Fruit fly (Drosophila melanogaster) whole organism, pupa: ENCODE data around the gene mRpL49.

Experiments
- CG12605 ChIP-seq: fragments of 200-800 bp; sonication (Bioruptor generic); IDR thresholded peaks from 2 replicates; pipeline ENCODE4 v1.3.6; 2022; ENCODE audit warnings: missing biosample characterization, missing genetic modification characterization
- CG14655 ChIP-seq: fragments of 200-800 bp; sonication (Bioruptor generic); optimal IDR thresholded peaks from 3 replicates; lab custom pipeline; 2017; ENCODE audit warnings: mild to moderate bottlenecking, missing biosample characterization, missing genetic modification reagents, missing genetic modification characterization
- CG8159 ChIP-seq: fragments of 200-800 bp; sonication (Bioruptor generic); optimal IDR thresholded peaks from 3 replicates; lab custom pipeline; 2018; ENCODE audit warnings: missing biosample characterization, mild to moderate bottlenecking, missing genetic modification characterization, moderate library complexity

DNA sequence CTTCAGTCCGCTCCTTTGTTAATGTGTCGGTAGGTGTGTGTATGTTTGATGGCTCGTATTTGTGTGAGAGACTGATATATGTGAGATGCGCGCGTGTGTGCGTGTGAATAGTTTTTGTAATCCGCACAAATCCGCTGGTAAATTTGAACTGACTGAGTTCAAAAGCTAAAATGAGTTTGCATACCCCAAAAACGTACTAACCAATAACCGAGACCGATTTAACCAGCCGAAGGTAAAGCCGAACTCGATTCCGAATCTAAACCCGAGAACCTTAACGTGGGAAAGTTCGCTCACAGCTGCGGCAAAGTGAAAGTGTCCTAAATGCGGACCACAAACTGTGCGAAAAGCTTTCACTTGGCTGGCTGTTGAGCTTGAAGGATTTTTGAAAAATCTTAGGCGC is 38.3 kb upstream of the mRpL49 start:
- TF ChIP-seq CG14655 (GFP tag; lab: Kevin White, UChicago) (no peak), CG12605 (no peak), CG8159 (tag; lab: Kevin White, UChicago) (no peak)
